Worm (Caenorhabditis elegans): ENCODE data around the gene fbf-2.

Gene fbf-2

ce11 chrII:6067066-6067465, 24.2 kb downstream of the fbf-2 start, which contains the start of gene H12I13.1:
Gene H12I13.1 (minus strand): TSS chrII:6067166.
- TF ChIP-seq hlh-15 (tag; optimal IDR thresholded peaks at IDR 0.05) (no peak), ttx-3 (tag; optimal IDR thresholded peaks at IDR 0.05) (no peak), hlh-6 (tag; optimal IDR thresholded peaks at IDR 0.05) (no peak), npax-4 (tag; optimal IDR thresholded peaks at IDR 0.05) (no peak), tbx-7 (tag; optimal IDR thresholded peaks at IDR 0.05) (no peak), eyg-1 (tag; optimal IDR thresholded peaks at IDR 0.05) (no peak), ceh-30 (tag; optimal IDR thresholded peaks at IDR 0.05) (no peak), madf-2 (tag; optimal IDR thresholded peaks at IDR 0.05) (no peak), unc-42 (tag; optimal IDR thresholded peaks at IDR 0.05) (no peak), sdc-2 (tag; optimal IDR thresholded peaks at IDR 0.05) (no peak), pqm-1 (tag; optimal IDR thresholded peaks at IDR 0.05) (no peak), hlh-30 (tag; optimal IDR thresholded peaks at IDR 0.05; ENCODE audit: insufficient read depth) (no peak), F13H6.1 (tag; optimal IDR thresholded peaks at IDR 0.05) (no peak), unc-3 (GFP tag; conservative IDR thresholded peaks at IDR 0.05) (no peak), unc-3 (tag; optimal IDR thresholded peaks at IDR 0.05) (no peak), ets-4 (tag; optimal IDR thresholded peaks at IDR 0.05) (no peak), fkh-6 (tag; optimal IDR thresholded peaks at IDR 0.05) (no peak), fax-1 (tag; optimal IDR thresholded peaks at IDR 0.05) (no peak), tbx-2 (tag; optimal IDR thresholded peaks at IDR 0.05) (no peak), ceh-14 (tag; optimal IDR thresholded peaks at IDR 0.05) (no peak), ceh-19 (GFP tag; optimal IDR thresholded peaks at IDR 0.05) (no peak)

ce11 chrII:6061495-6061894, 29.8 kb downstream of the fbf-2 start:
- TF ChIP-seq fax-1 (tag; optimal IDR thresholded peaks at IDR 0.05): peak; percentile 63
- TF ChIP-seq rnt-1 (tag; optimal IDR thresholded peaks at IDR 0.05): peak; percentile 56
- TF ChIP-seq dmd-4 (tag; optimal IDR thresholded peaks at IDR 0.05; ENCODE audit: borderline replicate concordance): no peak
- no peak for TF ChIP-seq unc-55 (GFP tag; optimal IDR thresholded peaks at IDR 0.05)
- no peak for TF ChIP-seq ceh-30 (tag; optimal IDR thresholded peaks at IDR 0.05)
- TF ChIP-seq syd-9 (tag; optimal IDR thresholded peaks at IDR 0.05): no peak
- TF ChIP-seq unc-42 (tag; optimal IDR thresholded peaks at IDR 0.05): peak; percentile 70
- no peak for TF ChIP-seq nhr-232 (tag; optimal IDR thresholded peaks at IDR 0.05)
- no peak for TF ChIP-seq ztf-16 (tag; optimal IDR thresholded peaks at IDR 0.05)
- TF ChIP-seq ama-1 (optimal IDR thresholded peaks at IDR 0.05): no peak
- no peak for TF ChIP-seq unc-86 (tag; optimal IDR thresholded peaks at IDR 0.05)
- peak; percentile 92 for TF ChIP-seq ceh-31 (tag; optimal IDR thresholded peaks at IDR 0.05)
- no peak for TF ChIP-seq Y22D7AL.16 (tag; optimal IDR thresholded peaks at IDR 0.05)
- TF ChIP-seq ref-2 (tag; optimal IDR thresholded peaks at IDR 0.05): peak; percentile 72
- peak; percentile 22 for TF ChIP-seq fkh-6 (tag; optimal IDR thresholded peaks at IDR 0.05)
- TF ChIP-seq lim-6 (tag; optimal IDR thresholded peaks at IDR 0.05): peak; percentile 38
- no peak for TF ChIP-seq hlh-6 (tag; optimal IDR thresholded peaks at IDR 0.05)
- TF ChIP-seq ets-4 (tag; optimal IDR thresholded peaks at IDR 0.05): peak; percentile 95
- TF ChIP-seq npax-4 (tag; optimal IDR thresholded peaks at IDR 0.05): no peak
- no peak for TF ChIP-seq fkh-10 (GFP tag; optimal IDR thresholded peaks at IDR 0.05)
- peak; percentile 78 for TF ChIP-seq zip-5 (tag; optimal IDR thresholded peaks at IDR 0.05)
- no peak for TF ChIP-seq pax-1 (tag; optimal IDR thresholded peaks at IDR 0.05)
- peak; percentile 32 for TF ChIP-seq pqm-1 (tag; optimal IDR thresholded peaks at IDR 0.05)
- no peak for TF ChIP-seq che-1 (tag; optimal IDR thresholded peaks at IDR 0.05)
- TF ChIP-seq hlh-30 (tag; optimal IDR thresholded peaks at IDR 0.05; ENCODE audit: insufficient read depth): no peak
- no peak for TF ChIP-seq madf-2 (tag; optimal IDR thresholded peaks at IDR 0.05)
- no peak for TF ChIP-seq sox-2 (GFP tag; IDR thresholded peaks at IDR 0.05)
- TF ChIP-seq ceh-48 (tag; optimal IDR thresholded peaks at IDR 0.05): no peak
- no peak for TF ChIP-seq hlh-13 (GFP tag; optimal IDR thresholded peaks at IDR 0.05)
- peak; percentile 10 for TF ChIP-seq ceh-18 (tag; optimal IDR thresholded peaks at IDR 0.05)
- no peak for TF ChIP-seq K09A11.1 (tag; optimal IDR thresholded peaks at IDR 0.05; ENCODE audit: insufficient read depth)
- peak; percentile 52 for TF ChIP-seq elt-2 (tag; optimal IDR thresholded peaks at IDR 0.05)
- no peak for TF ChIP-seq lin-11 (tag; optimal IDR thresholded peaks at IDR 0.05)
- no peak for TF ChIP-seq T23F11.4 (GFP tag; optimal IDR thresholded peaks at IDR 0.05)
- TF ChIP-seq eyg-1 (tag; optimal IDR thresholded peaks at IDR 0.05): peak; percentile 6
- TF ChIP-seq dve-1 (tag; optimal IDR thresholded peaks at IDR 0.05): no peak
- no peak for TF ChIP-seq pha-2 (tag; optimal IDR thresholded peaks at IDR 0.05)
- peak; percentile 60 for TF ChIP-seq ceh-14 (tag; optimal IDR thresholded peaks at IDR 0.05)
- TF ChIP-seq mec-3 (tag; optimal IDR thresholded peaks at IDR 0.05; ENCODE audit: borderline replicate concordance): peak; percentile 73
- peak; percentile 23 for TF ChIP-seq sdc-2 (tag; optimal IDR thresholded peaks at IDR 0.05)
- TF ChIP-seq C08G9.2 (tag; optimal IDR thresholded peaks at IDR 0.05): peak; percentile 94
- TF ChIP-seq F13H6.1 (tag; optimal IDR thresholded peaks at IDR 0.05): peak; percentile 24
- peak; percentile 93 for TF ChIP-seq hlh-8 (tag; optimal IDR thresholded peaks at IDR 0.05)
- TF ChIP-seq pha-4 (tag; optimal IDR thresholded peaks at IDR 0.05): no peak

Measured in whole organism, late embryonic.